Worm (Caenorhabditis elegans) whole organism, L4/young adult: Measurements from ENCODE around the gene srab-9.

Experiments used
- W03F9.2 ChIP-seq: fragments of 150-350 bp; optimal IDR thresholded peaks from 2 replicates; lab custom pipeline; 2014; ENCODE audit warnings: missing biosample characterization, missing genetic modification characterization
- dao-5 ChIP-seq: sonication (generic microtip); optimal IDR thresholded peaks from 2 replicates; lab custom pipeline; 2016; ENCODE audit warnings: missing genotype, missing genetic modification characterization, moderate library complexity, missing compliant biosample characterization
- him-1 ChIP-seq: sonication (generic microtip); optimal IDR thresholded peaks from 2 replicates; lab custom pipeline; 2016; ENCODE audit warnings: missing genotype, missing genetic modification reagents, missing genetic modification characterization, missing compliant biosample characterization

DNA sequence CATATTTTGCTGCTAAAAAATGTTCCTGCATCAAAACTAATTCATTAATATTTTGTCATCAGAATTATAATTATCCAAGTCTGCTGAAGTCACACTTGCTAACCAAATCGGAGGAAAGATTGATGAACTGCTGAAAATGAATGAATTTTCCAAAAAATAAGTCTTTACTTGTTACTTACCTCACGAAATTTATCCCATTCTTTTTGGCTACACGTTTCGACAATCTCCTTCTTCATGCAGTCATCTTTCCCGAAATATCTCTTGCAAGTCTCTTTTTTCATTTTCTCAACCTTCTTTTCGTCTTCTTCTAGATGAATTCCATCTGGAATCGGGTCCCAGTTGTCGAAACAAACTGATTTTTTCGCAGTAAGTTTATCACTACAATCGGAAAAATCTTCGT, 17.3 kb upstream of the srab-9 start:
- TF ChIP-seq dao-5 (no peak), him-1 (tag; lab: Kevin White, UChicago) (no peak), W03F9.2 (tag; lab: Kevin White, UChicago) (no peak)
